Fruit fly (Drosophila melanogaster) whole organism, embryonic: ENCODE data around the gene CG10365.

Experiments
- Blimp-1 ChIP-seq: fragments of 200-800 bp; sonication (Bioruptor generic); optimal IDR thresholded peaks from 3 replicates; lab custom pipeline; 2018; ENCODE audit warnings: missing biosample characterization, missing genetic modification characterization, mild to moderate bottlenecking, moderate library complexity, missing genetic modification reagents
- BtbVII ChIP-seq: fragments of 200-800 bp; sonication (Bioruptor generic); optimal IDR thresholded peaks from 3 replicates; lab custom pipeline; 2017; ENCODE audit warnings: missing biosample characterization, mild to moderate bottlenecking, missing genetic modification characterization
- CG10959 ChIP-seq: fragments of 200-800 bp; sonication (Bioruptor generic); IDR thresholded peaks from 2 replicates; pipeline ENCODE4 v1.3.6; 2022; ENCODE audit warnings: missing biosample characterization, missing genetic modification characterization
- CG11456 ChIP-seq: fragments of 200-800 bp; sonication (Bioruptor generic); IDR thresholded peaks from 3 replicates; pipeline ENCODE4 v1.3.6; 2022; ENCODE audit warnings: missing biosample characterization, missing genetic modification characterization
- CG12769 ChIP-seq: fragments of 200-800 bp; sonication (Bioruptor generic); optimal IDR thresholded peaks from 2 replicates; lab custom pipeline; 2019; ENCODE audit warnings: missing biosample characterization, mild to moderate bottlenecking, missing genetic modification characterization, moderate library complexity
- CG1647 ChIP-seq: fragments of 200-800 bp; sonication (Bioruptor generic); optimal IDR thresholded peaks from 3 replicates; lab custom pipeline; 2016; ENCODE audit warnings: missing biosample characterization, missing genetic modification characterization
- CG17612 ChIP-seq: fragments of 200-800 bp; sonication (Bioruptor generic); IDR thresholded peaks from 2 replicates; pipeline ENCODE4 v1.3.6; 2022; ENCODE audit warnings: missing biosample characterization, missing genetic modification characterization
- CG17802 ChIP-seq: fragments of 200-800 bp; sonication (Bioruptor generic); optimal IDR thresholded peaks from 2 replicates; lab custom pipeline; 2018; ENCODE audit warnings: missing biosample characterization, mild to moderate bottlenecking, missing genetic modification characterization, moderate library complexity
- CG18011 ChIP-seq: fragments of 200-800 bp; sonication (Bioruptor generic); optimal IDR thresholded peaks from 2 replicates; lab custom pipeline; 2017; ENCODE audit warnings: missing biosample characterization, missing genetic modification characterization, mild to moderate bottlenecking, moderate library complexity, missing genotype
- CG2712 ChIP-seq: fragments of 200-800 bp; optimal IDR thresholded peaks from 3 replicates; lab custom pipeline; 2019; ENCODE audit warnings: missing biosample characterization, mild to moderate bottlenecking, missing genetic modification characterization, moderate library complexity
- CG30431 ChIP-seq: fragments of 200-800 bp; sonication (Bioruptor generic); optimal IDR thresholded peaks from 2 replicates; lab custom pipeline; 2017; ENCODE audit warnings: missing biosample characterization, missing genetic modification characterization
- CG3281 ChIP-seq: fragments of 200-800 bp; sonication (Bioruptor generic); optimal IDR thresholded peaks from 3 replicates; lab custom pipeline; 2017; ENCODE audit warnings: missing biosample characterization, mild to moderate bottlenecking, missing genetic modification characterization
- CG34376 ChIP-seq: fragments of 200-800 bp; sonication (Bioruptor generic); optimal IDR thresholded peaks from 2 replicates; lab custom pipeline; 2018; ENCODE audit warnings: missing biosample characterization, mild to moderate bottlenecking, missing genetic modification characterization
- CG4424 ChIP-seq: fragments of 200-800 bp; sonication (Bioruptor generic); optimal IDR thresholded peaks from 3 replicates; lab custom pipeline; 2016; ENCODE audit warnings: missing biosample characterization, missing genetic modification characterization
- CG9727 ChIP-seq: fragments of 200-800 bp; sonication (Bioruptor generic); optimal IDR thresholded peaks from 3 replicates; lab custom pipeline; 2017; ENCODE audit warnings: missing biosample characterization, mild to moderate bottlenecking, missing genetic modification characterization
- Deaf1 ChIP-seq: fragments of 200-800 bp; optimal IDR thresholded peaks from 3 replicates; lab custom pipeline; 2019; ENCODE audit warnings: missing biosample characterization, mild to moderate bottlenecking, missing genetic modification characterization, moderate library complexity
- Dip2 ChIP-seq: fragments of 200-800 bp; sonication (Bioruptor generic); IDR thresholded peaks from 2 replicates; pipeline ENCODE4 v1.3.6; 2022; ENCODE audit warnings: missing biosample characterization, missing genetic modification characterization
- E2f1 ChIP-seq: fragments of 200-800 bp; sonication (Bioruptor generic); IDR thresholded peaks from 2 replicates; pipeline ENCODE4 v1.3.6; 2022; ENCODE audit warnings: missing biosample characterization, missing genetic modification characterization
- Fer1 ChIP-seq: fragments of 200-800 bp; sonication (Bioruptor generic); optimal IDR thresholded peaks from 2 replicates; lab custom pipeline; 2017; ENCODE audit warnings: missing biosample characterization, mild to moderate bottlenecking, missing genetic modification characterization
- GATAe ChIP-seq: fragments of 200-800 bp; sonication (Bioruptor generic); conservative IDR thresholded peaks from 2 replicates; pipeline ENCODE4 v1.3.6; 2022; ENCODE audit warnings: missing biosample characterization, missing genetic modification characterization
- H15 ChIP-seq: fragments of 200-800 bp; sonication (Bioruptor generic); IDR thresholded peaks from 3 replicates; pipeline ENCODE4 v1.3.6; 2022; ENCODE audit warnings: missing biosample characterization, missing genetic modification characterization
- HmgZ ChIP-seq: fragments of 200-800 bp; sonication (Bioruptor generic); optimal IDR thresholded peaks from 2 replicates; lab custom pipeline; 2018; ENCODE audit warnings: missing biosample characterization, mild to moderate bottlenecking, missing genetic modification characterization
- Med ChIP-seq: fragments of 200-800 bp; sonication (Bioruptor generic); peaks from one replicate; lab custom pipeline; 2016; ENCODE audit warnings: missing biosample characterization, missing genetic modification characterization, mild to moderate bottlenecking, inconsistent platforms, moderate library complexity
- Meics ChIP-seq: fragments of 200-800 bp; sonication (Bioruptor generic); optimal IDR thresholded peaks from 2 replicates; lab custom pipeline; 2017; ENCODE audit warnings: missing biosample characterization, mild to moderate bottlenecking, missing genetic modification characterization
- Ssrp ChIP-seq: fragments of 200-800 bp; sonication (Bioruptor generic); optimal IDR thresholded peaks from 2 replicates; lab custom pipeline; 2018; ENCODE audit warnings: missing biosample characterization, mild to moderate bottlenecking, missing genetic modification characterization, moderate library complexity
- Taf1 ChIP-seq: fragments of 200-800 bp; sonication (Bioruptor generic); IDR thresholded peaks from 2 replicates; pipeline ENCODE4 v1.3.6; 2022; ENCODE audit warnings: missing biosample characterization, missing genetic modification characterization
- Trl ChIP-seq, 3 experiments: fragments of >200 bp in 2 of 3; fragments of 200-800 bp in 1 of 3; sonication (Bioruptor generic) in 1 of 3; optimal IDR thresholded peaks; 2 replicates in 1 of 3; 3 replicates in 2 of 3; lab custom pipeline; 2016 to 2017; ENCODE audit warnings: missing biosample characterization in 1 of 3, missing genetic modification characterization in 1 of 3
- ab ChIP-seq: fragments of 200-800 bp; sonication (Bioruptor generic); optimal IDR thresholded peaks from 2 replicates; lab custom pipeline; 2016; ENCODE audit warnings: missing biosample characterization, missing genetic modification characterization
- amos ChIP-seq: fragments of 200-800 bp; sonication (Bioruptor generic); IDR thresholded peaks from 2 replicates; pipeline ENCODE4 v1.3.6; 2022; ENCODE audit warnings: missing biosample characterization, missing genetic modification characterization; ENCODE audit not compliant: partially characterized antibody
- btn ChIP-seq: fragments of 200-800 bp; sonication (Bioruptor generic); optimal IDR thresholded peaks from 2 replicates; lab custom pipeline; 2016; ENCODE audit warnings: missing biosample characterization, missing genetic modification characterization
- cas ChIP-seq: fragments of 200-800 bp; sonication (Bioruptor generic); IDR thresholded peaks from 2 replicates; pipeline ENCODE4 v1.3.6; 2022; ENCODE audit warnings: missing biosample characterization, missing genetic modification characterization
- chif ChIP-seq, 2 experiments: fragments of 200-800 bp; sonication (Bioruptor generic); optimal IDR thresholded peaks; 3 replicates each; lab custom pipeline; 2016; ENCODE audit warnings: missing biosample characterization in 2 of 2, missing genetic modification characterization in 2 of 2
- chinmo ChIP-seq: fragments of 200-800 bp; sonication (Bioruptor generic); IDR thresholded peaks from 4 replicates; pipeline ENCODE4 v1.3.6; 2022; ENCODE audit warnings: missing biosample characterization, missing genetic modification characterization; ENCODE audit not compliant: partially characterized antibody
- crc ChIP-seq: fragments of 200-800 bp; sonication (Bioruptor generic); optimal IDR thresholded peaks from 2 replicates; lab custom pipeline; 2016; ENCODE audit warnings: missing biosample characterization, missing genetic modification characterization
- da ChIP-seq: fragments of 200-800 bp; sonication (Bioruptor generic); optimal IDR thresholded peaks from 2 replicates; lab custom pipeline; 2016; ENCODE audit warnings: missing biosample characterization, missing genetic modification characterization
- disco-r ChIP-seq: fragments of 200-800 bp; sonication (Bioruptor generic); optimal IDR thresholded peaks from 2 replicates; lab custom pipeline; 2016; ENCODE audit warnings: missing biosample characterization, missing genetic modification characterization
- dm ChIP-seq: fragments of 200-800 bp; sonication (Bioruptor generic); optimal IDR thresholded peaks from 3 replicates; lab custom pipeline; 2016; ENCODE audit warnings: missing biosample characterization, missing genetic modification characterization
- exex ChIP-seq: fragments of 200-800 bp; sonication (Bioruptor generic); optimal IDR thresholded peaks from 4 replicates; lab custom pipeline; 2018; ENCODE audit warnings: missing biosample characterization, mild to moderate bottlenecking, missing genetic modification characterization, moderate library complexity
- gcm2 ChIP-seq: fragments of 200-800 bp; sonication (Bioruptor generic); optimal IDR thresholded peaks from 2 replicates; lab custom pipeline; 2016; ENCODE audit warnings: missing biosample characterization, missing genetic modification characterization
- grn ChIP-seq: fragments of 200-800 bp; sonication (Bioruptor generic); optimal IDR thresholded peaks from 3 replicates; lab custom pipeline; 2017; ENCODE audit warnings: missing biosample characterization, missing genetic modification characterization
- hbn ChIP-seq: fragments of 200-800 bp; sonication (Bioruptor generic); IDR thresholded peaks from 2 replicates; pipeline ENCODE4 v1.3.6; 2022; ENCODE audit warnings: missing biosample characterization, missing genetic modification characterization; ENCODE audit not compliant: partially characterized antibody
- mirr ChIP-seq: fragments of 200-800 bp; sonication (Bioruptor generic); optimal IDR thresholded peaks from 3 replicates; lab custom pipeline; 2018; ENCODE audit warnings: missing biosample characterization, mild to moderate bottlenecking, missing genetic modification characterization
- oc ChIP-seq: fragments of 200-800 bp; sonication (Bioruptor generic); optimal IDR thresholded peaks from 2 replicates; lab custom pipeline; 2018; ENCODE audit warnings: missing biosample characterization, mild to moderate bottlenecking, missing genetic modification characterization, moderate library complexity
- peb ChIP-seq: fragments of 200-800 bp; sonication (Bioruptor generic); IDR thresholded peaks from 2 replicates; pipeline ENCODE4 v1.3.6; 2022; ENCODE audit warnings: missing biosample characterization, missing genetic modification characterization
- sd ChIP-seq: fragments of 200-800 bp; sonication (Bioruptor generic); optimal IDR thresholded peaks from 3 replicates; lab custom pipeline; 2018; ENCODE audit warnings: missing biosample characterization, mild to moderate bottlenecking, missing genetic modification characterization, moderate library complexity
- sug ChIP-seq: fragments of 200-800 bp; optimal IDR thresholded peaks from 2 replicates; lab custom pipeline; 2019; ENCODE audit warnings: missing biosample characterization, mild to moderate bottlenecking, missing genetic modification characterization, moderate library complexity
- tll ChIP-seq, 2 experiments: fragments of 200-800 bp in 1 of 2; fragments of >200 bp in 1 of 2; sonication (Bioruptor generic) in 1 of 2; optimal IDR thresholded peaks; 2 replicates each; lab custom pipeline; 2017 to 2019; ENCODE audit warnings: missing biosample characterization in 2 of 2, missing genetic modification characterization in 2 of 2, mild to moderate bottlenecking in 1 of 2, moderate library complexity in 1 of 2
- usp ChIP-seq: fragments of >200 bp; optimal IDR thresholded peaks from 2 replicates; lab custom pipeline; 2017; ENCODE audit warnings: missing biosample characterization, missing genetic modification characterization
- zen2 ChIP-seq: fragments of 200-800 bp; sonication (Bioruptor generic); IDR thresholded peaks from 3 replicates; pipeline ENCODE4 v1.3.6; 2022; ENCODE audit warnings: missing biosample characterization, missing genetic modification characterization; ENCODE audit not compliant: partially characterized antibody

Gene CG10365

dm6 chr3R:23709508-23710208, 13.5 kb upstream of the CG10365 start, which contains the start of gene CG10301 (continued):
- peak; percentile 35 for TF ChIP-seq CG17802 (tag; lab: Kevin White, UChicago)
- no peak for TF ChIP-seq dm (GFP tag; lab: Kevin White, UChicago)
- TF ChIP-seq HmgZ (tag; lab: Kevin White, UChicago): no peak
- TF ChIP-seq CG30431 (GFP tag; lab: Kevin White, UChicago): peak; percentile 75
- TF ChIP-seq CG2712 (tag; lab: Kevin White, UChicago): peak; percentile 77
- TF ChIP-seq Trl (optimal IDR thresholded peaks at IDR 0.05; lab: Kevin White, UChicago): no peak
- peak; percentile 12 for TF ChIP-seq Trl (GFP tag; optimal IDR thresholded peaks at IDR 0.05; lab: Kevin White, UChicago)
- peak; percentile 8 for TF ChIP-seq CG12769 (tag; lab: Kevin White, UChicago)
- no peak for TF ChIP-seq Dip2 (GFP tag; lab: Robert Waterston, UW)
- TF ChIP-seq CG9727 (GFP tag; lab: Kevin White, UChicago): peak; percentile 79
- no peak for TF ChIP-seq CG3281
- TF ChIP-seq zen2: no peak
- no peak for TF ChIP-seq Meics
- peak; percentile 25 for TF ChIP-seq CG1647
- TF ChIP-seq CG17612 (GFP tag; lab: Robert Waterston, UW): no peak
- TF ChIP-seq ab (GFP tag; lab: Kevin White, UChicago): no peak
- TF ChIP-seq gcm2 (GFP tag; lab: Kevin White, UChicago): no peak

dm6 chr3R:23711195-23711594, 11.9 kb upstream of the CG10365 start, which contains the start of gene CG10300:
Gene CG10300 (plus strand): TSS chr3R:23711527.
- TF ChIP-seq tll (GFP tag; optimal IDR thresholded peaks at IDR 0.05; lab: Kevin White, UChicago) (no peak), CG11456 (no peak), usp (GFP tag; lab: Kevin White, UChicago) (no peak), peb (GFP tag; lab: Robert Waterston, UW) (no peak), chinmo (0 out of 4 replicates have a peak, but pooled peaks have one; percentile 42), amos (no peak), da (GFP tag; lab: Kevin White, UChicago) (no peak), CG4424 (GFP tag; lab: Kevin White, UChicago) (no peak), Med (GFP tag; lab: Kevin White, UChicago) (peak; percentile 39), btn (no peak), Ssrp (tag; lab: Kevin White, UChicago) (no peak), Fer1 (no peak), Taf1 (GFP tag; lab: Robert Waterston, UW) (no peak), cas (GFP tag; lab: Robert Waterston, UW) (no peak), chif (GFP tag; optimal IDR thresholded peaks at IDR 0.05; lab: Kevin White, UChicago) (no peak), CG10959 (no peak), CG18011 (GFP tag; lab: Kevin White, UChicago) (no peak), exex (tag; lab: Kevin White, UChicago) (peak; percentile 29), E2f1 (no peak), hbn (GFP tag; lab: Robert Waterston, UW) (no peak), GATAe (GFP tag; lab: Robert Waterston, UW) (peak; percentile 74), sug (tag; lab: Kevin White, UChicago) (peak; percentile 52), disco-r (GFP tag; lab: Kevin White, UChicago) (no peak), mirr (GFP tag; lab: Kevin White, UChicago) (peak; percentile 88), Blimp-1 (GFP tag; lab: Kevin White, UChicago) (no peak), sd (peak; percentile 64), grn (GFP tag; lab: Kevin White, UChicago) (peak; percentile 74), H15 (no peak), oc (tag; lab: Kevin White, UChicago) (no peak), BtbVII (GFP tag; lab: Kevin White, UChicago) (no peak), CG34376 (GFP tag; lab: Kevin White, UChicago) (peak; percentile 53), crc (GFP tag; lab: Kevin White, UChicago) (no peak), Deaf1 (peak; percentile 58)
